Fruit fly (Drosophila melanogaster): ENCODE data around the gene CG43246.

CG43246 gene

DNA sequence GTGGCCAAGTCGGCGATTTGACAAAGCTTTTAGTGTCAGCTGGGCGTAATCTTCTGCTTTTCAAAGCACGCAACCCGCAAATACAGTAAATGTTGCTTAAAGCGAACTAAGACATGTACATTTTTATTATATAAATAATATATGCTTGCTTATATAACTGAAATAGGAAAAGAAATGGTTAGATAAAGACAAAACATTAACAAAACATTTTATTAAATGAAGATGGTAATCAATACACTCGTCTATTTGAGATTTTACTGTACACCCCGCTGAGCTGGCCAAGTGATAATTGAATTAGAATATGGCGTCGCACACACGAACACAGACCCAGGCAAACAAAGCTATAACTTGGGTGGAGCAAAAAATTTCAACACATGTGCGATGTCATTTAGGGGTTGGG, 38.2 kb downstream of the CG43246 start (continued):
- peak; percentile 45; the same call in 1 of the 2 replicates for TF ChIP-seq HLH3B (GFP tag; IDR thresholded peaks at IDR 0.05)
- no peak for TF ChIP-seq CG30020 (tag; optimal IDR thresholded peaks at IDR 0.05)
- peak; percentile 84 for TF ChIP-seq grau (tag; optimal IDR thresholded peaks at IDR 0.05)
- TF ChIP-seq schlank (tag; optimal IDR thresholded peaks at IDR 0.05), result no peak
- no peak; the same call in 1 of the 2 replicates for TF ChIP-seq CG32772 (GFP tag; IDR thresholded peaks at IDR 0.05)
- peak; percentile 4 for TF ChIP-seq ind (GFP tag; optimal IDR thresholded peaks at IDR 0.05)
- TF ChIP-seq tll (GFP tag; optimal IDR thresholded peaks at IDR 0.05), result no peak
- TF ChIP-seq CG11723 (GFP tag; optimal IDR thresholded peaks at IDR 0.05), result no peak
- TF ChIP-seq BEAF-32 (GFP tag; optimal IDR thresholded peaks at IDR 0.05), result no peak
- peak; percentile 18 for TF ChIP-seq gsb-n (tag; optimal IDR thresholded peaks at IDR 0.05)
- TF ChIP-seq CG10147 (GFP tag; optimal IDR thresholded peaks at IDR 0.05), result no peak
- TF ChIP-seq CG10462 (GFP tag; optimal IDR thresholded peaks at IDR 0.05), result no peak
- peak; percentile 44 for TF ChIP-seq phol (tag; optimal IDR thresholded peaks at IDR 0.05)
- peak; percentile 41 for TF ChIP-seq gem (tag; optimal IDR thresholded peaks at IDR 0.05)
- TF ChIP-seq mam (GFP tag; optimal IDR thresholded peaks at IDR 0.05), result no peak
- 0 out of 2 replicates have a peak, but pooled peaks have one; percentile 29 for TF ChIP-seq Awh (GFP tag; IDR thresholded peaks at IDR 0.05)
- no peak for TF ChIP-seq dati (GFP tag; IDR thresholded peaks at IDR 0.05)
- TF ChIP-seq lov (optimal IDR thresholded peaks at IDR 0.05), result no peak
- no peak for TF ChIP-seq lov (GFP tag; IDR thresholded peaks at IDR 0.05)
- TF ChIP-seq Doc3 (GFP tag; IDR thresholded peaks at IDR 0.05; ENCODE audit: partially characterized antibody), result no peak
- no peak for TF ChIP-seq CG8089 (GFP tag; optimal IDR thresholded peaks at IDR 0.05)
- TF ChIP-seq sd (tag; optimal IDR thresholded peaks at IDR 0.05), result no peak
- no peak for TF ChIP-seq run (tag; optimal IDR thresholded peaks at IDR 0.05)
- no peak for TF ChIP-seq pros (GFP tag; optimal IDR thresholded peaks at IDR 0.05)
- TF ChIP-seq CG1792 (GFP tag; optimal IDR thresholded peaks at IDR 0.05), result no peak
- TF ChIP-seq prd (optimal IDR thresholded peaks at IDR 0.05), result no peak
- peak; percentile 56; the same call in 1 of the 3 replicates for TF ChIP-seq prd (GFP tag; IDR thresholded peaks at IDR 0.05)
- TF ChIP-seq CG7786 (GFP tag; optimal IDR thresholded peaks at IDR 0.05), result no peak
- no peak for TF ChIP-seq Dfd (GFP tag; optimal IDR thresholded peaks at IDR 0.05)
- TF ChIP-seq CG18599 (GFP tag; optimal IDR thresholded peaks at IDR 0.05), result peak; percentile 16
- no peak for TF ChIP-seq bigmax (GFP tag; optimal IDR thresholded peaks at IDR 0.05)
- TF ChIP-seq CG15601 (tag; optimal IDR thresholded peaks at IDR 0.05), result no peak
- no peak for TF ChIP-seq Atf3 (GFP tag; optimal IDR thresholded peaks at IDR 0.05)
- no peak for TF ChIP-seq grn (GFP tag; optimal IDR thresholded peaks at IDR 0.05)
- no peak for TF ChIP-seq vnd (GFP tag; IDR thresholded peaks at IDR 0.05; ENCODE audit: partially characterized antibody)
- TF ChIP-seq CG7372 (GFP tag; IDR thresholded peaks at IDR 0.05), result no peak
- no peak for TF ChIP-seq mld (GFP tag; IDR thresholded peaks at IDR 0.05; ENCODE audit: partially characterized antibody)
- no peak for TF ChIP-seq jigr1 (GFP tag; IDR thresholded peaks at IDR 0.05)
- no peak for TF ChIP-seq sim (GFP tag; IDR thresholded peaks at IDR 0.05)
- no peak for TF ChIP-seq pnt (GFP tag; optimal IDR thresholded peaks at IDR 0.05)
- no peak for TF ChIP-seq CG8281 (tag; optimal IDR thresholded peaks at IDR 0.05)
- no peak for TF ChIP-seq MTF-1 (GFP tag; optimal IDR thresholded peaks at IDR 0.05; ENCODE audit: borderline replicate concordance)
- no peak for TF ChIP-seq Atf6 (GFP tag; IDR thresholded peaks at IDR 0.05)
- no peak for TF ChIP-seq trem (tag; optimal IDR thresholded peaks at IDR 0.05)
- TF ChIP-seq ranshi (GFP tag; IDR thresholded peaks at IDR 0.05), result no peak
- no peak for TF ChIP-seq CG31365 (tag; optimal IDR thresholded peaks at IDR 0.05)
- TF ChIP-seq CG16863 (GFP tag; optimal IDR thresholded peaks at IDR 0.05), result no peak
- TF ChIP-seq stwl (tag; optimal IDR thresholded peaks at IDR 0.05), result no peak
- no peak for TF ChIP-seq CG12942 (GFP tag; optimal IDR thresholded peaks at IDR 0.05)
- TF ChIP-seq CG16815 (GFP tag; optimal IDR thresholded peaks at IDR 0.05), result no peak
- TF ChIP-seq h (optimal IDR thresholded peaks at IDR 0.05), result no peak
- TF ChIP-seq CG8478 (optimal IDR thresholded peaks at IDR 0.05), result no peak
